Fruit fly (Drosophila melanogaster) whole organism, embryonic: ENCODE measurements around the gene Mtch.

Experiments
- CG10147 ChIP-seq: fragments of 200-800 bp; sonication (Bioruptor generic); optimal IDR thresholded peaks from 2 replicates; lab custom pipeline; 2019; ENCODE audit warnings: missing biosample characterization, mild to moderate bottlenecking, missing genetic modification characterization, moderate library complexity
- CG11695 ChIP-seq: fragments of 200-800 bp; sonication (Bioruptor generic); IDR thresholded peaks from 3 replicates; pipeline ENCODE4 v1.3.6; 2022; ENCODE audit warnings: missing biosample characterization, missing genetic modification characterization
- CG15011 ChIP-seq: fragments of 200-800 bp; sonication (Bioruptor generic); optimal IDR thresholded peaks from 3 replicates; lab custom pipeline; 2018; ENCODE audit warnings: missing biosample characterization, mild to moderate bottlenecking, missing genetic modification characterization
- CG15269 ChIP-seq: fragments of 200-800 bp; sonication (Bioruptor generic); optimal IDR thresholded peaks from 2 replicates; lab custom pipeline; 2018; ENCODE audit warnings: missing biosample characterization, mild to moderate bottlenecking, missing genetic modification characterization, moderate library complexity
- CG1602 ChIP-seq: fragments of 200-800 bp; sonication (Bioruptor generic); optimal IDR thresholded peaks from 3 replicates; lab custom pipeline; 2016; ENCODE audit warnings: missing biosample characterization, missing genetic modification characterization
- CG17361 ChIP-seq: fragments of 200-800 bp; sonication (Bioruptor generic); IDR thresholded peaks from 3 replicates; pipeline ENCODE4 v1.3.6; 2022; ENCODE audit warnings: missing biosample characterization, missing genetic modification characterization
- CG17802 ChIP-seq: fragments of 200-800 bp; sonication (Bioruptor generic); optimal IDR thresholded peaks from 2 replicates; lab custom pipeline; 2018; ENCODE audit warnings: missing biosample characterization, mild to moderate bottlenecking, missing genetic modification characterization, moderate library complexity
- CG18262 ChIP-seq: fragments of 200-800 bp; optimal IDR thresholded peaks from 3 replicates; lab custom pipeline; 2019; ENCODE audit warnings: missing biosample characterization, mild to moderate bottlenecking, missing genetic modification characterization, moderate library complexity
- CG18764 ChIP-seq: fragments of 200-800 bp; sonication (Bioruptor generic); optimal IDR thresholded peaks from 3 replicates; lab custom pipeline; 2016; ENCODE audit warnings: missing biosample characterization, missing genetic modification characterization
- CG2199 ChIP-seq: fragments of 200-800 bp; sonication (Bioruptor generic); IDR thresholded peaks from 3 replicates; pipeline ENCODE4 v1.3.6; 2022; ENCODE audit warnings: missing biosample characterization, missing genetic modification characterization
- CG30020 ChIP-seq: fragments of 200-800 bp; optimal IDR thresholded peaks from 2 replicates; lab custom pipeline; 2019; ENCODE audit warnings: missing biosample characterization, mild to moderate bottlenecking, missing genetic modification characterization, moderate library complexity
- CG3281 ChIP-seq: fragments of 200-800 bp; sonication (Bioruptor generic); optimal IDR thresholded peaks from 3 replicates; lab custom pipeline; 2017; ENCODE audit warnings: missing biosample characterization, mild to moderate bottlenecking, missing genetic modification characterization
- CG34224 ChIP-seq: fragments of 200-800 bp; sonication (Bioruptor generic); IDR thresholded peaks from 3 replicates; pipeline ENCODE4 v1.3.6; 2022; ENCODE audit warnings: missing biosample characterization, missing genetic modification characterization; ENCODE audit not compliant: partially characterized antibody
- CG34376 ChIP-seq: fragments of 200-800 bp; sonication (Bioruptor generic); optimal IDR thresholded peaks from 2 replicates; lab custom pipeline; 2018; ENCODE audit warnings: missing biosample characterization, mild to moderate bottlenecking, missing genetic modification characterization
- CG3726 ChIP-seq: fragments of 200-800 bp; sonication (Bioruptor generic); IDR thresholded peaks from 3 replicates; pipeline ENCODE4, ENCODE4 v1.3.6; 2022; ENCODE audit warnings: missing biosample characterization, missing genetic modification characterization
- CG6689 ChIP-seq: fragments of 200-800 bp; sonication (Bioruptor generic); IDR thresholded peaks from 2 replicates; pipeline ENCODE4 v1.3.6; 2022; ENCODE audit warnings: missing biosample characterization, missing genetic modification characterization
- CG8089 ChIP-seq: fragments of 200-800 bp; sonication (Bioruptor generic); optimal IDR thresholded peaks from 3 replicates; lab custom pipeline; 2016; ENCODE audit warnings: missing biosample characterization, missing genetic modification characterization
- CG8478 ChIP-seq: fragments of >200 bp; optimal IDR thresholded peaks from 2 replicates; lab custom pipeline; 2018
- CG9932 ChIP-seq: fragments of 200-800 bp; sonication (Bioruptor generic); IDR thresholded peaks from 2 replicates; pipeline ENCODE4 v1.3.6; 2022; ENCODE audit warnings: missing biosample characterization, missing genetic modification characterization
- CHES-1-like ChIP-seq: fragments of 200-800 bp; sonication (Bioruptor generic); optimal IDR thresholded peaks from 2 replicates; lab custom pipeline; 2016; ENCODE audit warnings: missing biosample characterization, missing genetic modification characterization
- Dip2 ChIP-seq: fragments of 200-800 bp; sonication (Bioruptor generic); IDR thresholded peaks from 2 replicates; pipeline ENCODE4 v1.3.6; 2022; ENCODE audit warnings: missing biosample characterization, missing genetic modification characterization
- E2f1 ChIP-seq: fragments of 200-800 bp; sonication (Bioruptor generic); IDR thresholded peaks from 2 replicates; pipeline ENCODE4 v1.3.6; 2022; ENCODE audit warnings: missing biosample characterization, missing genetic modification characterization
- HmgD ChIP-seq: fragments of 200-800 bp; sonication (Bioruptor generic); optimal IDR thresholded peaks from 3 replicates; lab custom pipeline; 2016; ENCODE audit warnings: missing biosample characterization, missing genetic modification characterization
- Meics ChIP-seq: fragments of 200-800 bp; sonication (Bioruptor generic); optimal IDR thresholded peaks from 2 replicates; lab custom pipeline; 2017; ENCODE audit warnings: missing biosample characterization, mild to moderate bottlenecking, missing genetic modification characterization
- Mrtf ChIP-seq: fragments of 200-800 bp; sonication (Bioruptor generic); IDR thresholded peaks from 3 replicates; pipeline ENCODE4 v1.3.6; 2022; ENCODE audit warnings: missing biosample characterization, missing genetic modification characterization
- Nf-YB ChIP-seq: fragments of 200-800 bp; sonication (Bioruptor generic); optimal IDR thresholded peaks from 3 replicates; lab custom pipeline; 2019; ENCODE audit warnings: missing biosample characterization, mild to moderate bottlenecking, missing genetic modification characterization, moderate library complexity
- NfI ChIP-seq: fragments of 200-800 bp; sonication (Bioruptor generic); optimal IDR thresholded peaks from 3 replicates; lab custom pipeline; 2018; ENCODE audit warnings: missing biosample characterization, mild to moderate bottlenecking, missing genetic modification characterization, moderate library complexity
- Rfx ChIP-seq: fragments of 200-800 bp; sonication (Bioruptor generic); IDR thresholded peaks from 2 replicates; pipeline ENCODE4 v1.3.6; 2022; ENCODE audit warnings: missing biosample characterization, missing genetic modification characterization
- Six4 ChIP-seq: fragments of 200-800 bp; sonication (Bioruptor generic); optimal IDR thresholded peaks from 2 replicates; lab custom pipeline; 2016; ENCODE audit warnings: missing biosample characterization, missing genetic modification characterization
- Sry-β ChIP-seq: fragments of 200-800 bp; sonication (Bioruptor generic); optimal IDR thresholded peaks from 2 replicates; lab custom pipeline; 2018; ENCODE audit warnings: missing biosample characterization, mild to moderate bottlenecking, missing genetic modification characterization, moderate library complexity
- abd-A ChIP-seq: fragments of 200-800 bp; sonication (Bioruptor generic); optimal IDR thresholded peaks from 3 replicates; lab custom pipeline; 2019; ENCODE audit warnings: missing biosample characterization, mild to moderate bottlenecking, missing genetic modification characterization, moderate library complexity
- bbx ChIP-seq: fragments of 200-800 bp; sonication (Bioruptor generic); IDR thresholded peaks from 2 replicates; pipeline ENCODE4 v1.3.6; 2022; ENCODE audit warnings: missing biosample characterization, missing genetic modification characterization; ENCODE audit not compliant: partially characterized antibody
- bcd ChIP-seq: fragments of 200-800 bp; sonication (Bioruptor generic); optimal IDR thresholded peaks from 2 replicates; lab custom pipeline; 2017; ENCODE audit warnings: missing biosample characterization, mild to moderate bottlenecking, missing genetic modification characterization
- crol ChIP-seq: fragments of 200-800 bp; sonication (Bioruptor generic); IDR thresholded peaks from 2 replicates; pipeline ENCODE4 v1.3.6; 2022; ENCODE audit warnings: missing biosample characterization, missing genetic modification characterization
- dmrt99B ChIP-seq: fragments of 200-800 bp; sonication (Bioruptor generic); optimal IDR thresholded peaks from 2 replicates; lab custom pipeline; 2018; ENCODE audit warnings: missing biosample characterization, mild to moderate bottlenecking, missing genetic modification characterization, moderate library complexity
- eyg ChIP-seq: fragments of 200-800 bp; sonication (Bioruptor generic); optimal IDR thresholded peaks from 3 replicates; lab custom pipeline; 2016; ENCODE audit warnings: missing biosample characterization, missing genetic modification characterization
- gcm ChIP-seq: fragments of 200-800 bp; sonication (Bioruptor generic); optimal IDR thresholded peaks from 2 replicates; lab custom pipeline; 2019; ENCODE audit warnings: missing biosample characterization, mild to moderate bottlenecking, missing genetic modification characterization, moderate library complexity
- grau ChIP-seq: fragments of 200-800 bp; optimal IDR thresholded peaks from 3 replicates; lab custom pipeline; 2019; ENCODE audit warnings: missing biosample characterization, mild to moderate bottlenecking, missing genetic modification characterization, moderate library complexity
- hb ChIP-seq: fragments of 200-800 bp; sonication (Bioruptor generic); IDR thresholded peaks from 3 replicates; pipeline ENCODE4 v1.3.6; 2022; ENCODE audit warnings: missing biosample characterization, missing genetic modification characterization; ENCODE audit not compliant: partially characterized antibody
- her ChIP-seq: fragments of 200-800 bp; sonication (Bioruptor generic); optimal IDR thresholded peaks from 2 replicates; lab custom pipeline; 2016; ENCODE audit warnings: missing biosample characterization, missing genetic modification characterization
- kay ChIP-seq: fragments of 200-800 bp; sonication (Bioruptor generic); optimal IDR thresholded peaks from 2 replicates; lab custom pipeline; 2016; ENCODE audit warnings: missing biosample characterization, missing genetic modification characterization
- ken ChIP-seq: fragments of 200-800 bp; sonication (Bioruptor generic); IDR thresholded peaks from 3 replicates; pipeline ENCODE4 v1.3.6; 2022; ENCODE audit warnings: missing biosample characterization, missing genetic modification characterization
- lola ChIP-seq, 3 experiments: fragments of >200 bp in 2 of 3; fragments of 200-800 bp in 1 of 3; sonication (Bioruptor generic) in 1 of 3; optimal IDR thresholded peaks; 2 replicates each; lab custom pipeline; 2017 to 2019; ENCODE audit warnings: missing biosample characterization in 3 of 3, missing genetic modification characterization in 3 of 3, mild to moderate bottlenecking in 1 of 3, moderate library complexity in 1 of 3
- org-1 ChIP-seq: fragments of 200-800 bp; sonication (Bioruptor generic); optimal IDR thresholded peaks from 2 replicates; lab custom pipeline; 2017; ENCODE audit warnings: missing biosample characterization, missing genetic modification characterization
- pho ChIP-seq: fragments of 200-800 bp; sonication (Bioruptor generic); optimal IDR thresholded peaks from 2 replicates; lab custom pipeline; 2016; ENCODE audit warnings: missing biosample characterization, missing genetic modification characterization
- pnt ChIP-seq: fragments of 200-800 bp; sonication (Bioruptor generic); optimal IDR thresholded peaks from 3 replicates; lab custom pipeline; 2016; ENCODE audit warnings: missing biosample characterization, missing genetic modification characterization
- ro ChIP-seq: fragments of 200-800 bp; sonication (Bioruptor generic); IDR thresholded peaks from 2 replicates; pipeline ENCODE4 v1.3.6; 2022; ENCODE audit warnings: missing biosample characterization, missing genetic modification characterization
- sisA ChIP-seq: fragments of 200-800 bp; sonication (Bioruptor generic); IDR thresholded peaks from 2 replicates; pipeline ENCODE4 v1.3.6; 2022; ENCODE audit warnings: missing biosample characterization, missing genetic modification characterization
- trem ChIP-seq: fragments of 200-800 bp; optimal IDR thresholded peaks from 3 replicates; lab custom pipeline; 2019; ENCODE audit warnings: missing biosample characterization, mild to moderate bottlenecking, missing genetic modification characterization, moderate library complexity
- twi ChIP-seq: fragments of 200-800 bp; optimal IDR thresholded peaks from 2 replicates; lab custom pipeline; 2019; ENCODE audit warnings: missing biosample characterization, mild to moderate bottlenecking, missing genetic modification characterization, moderate library complexity
- z ChIP-seq: fragments of 200-800 bp; sonication (Bioruptor generic); IDR thresholded peaks from 3 replicates; pipeline ENCODE4 v1.3.6; 2022; ENCODE audit warnings: missing biosample characterization, missing genetic modification characterization
- zf30C ChIP-seq: fragments of 200-800 bp; sonication (Bioruptor generic); optimal IDR thresholded peaks from 3 replicates; lab custom pipeline; 2018; ENCODE audit warnings: missing biosample characterization, mild to moderate bottlenecking, missing genetic modification characterization

Mtch gene

DNA sequence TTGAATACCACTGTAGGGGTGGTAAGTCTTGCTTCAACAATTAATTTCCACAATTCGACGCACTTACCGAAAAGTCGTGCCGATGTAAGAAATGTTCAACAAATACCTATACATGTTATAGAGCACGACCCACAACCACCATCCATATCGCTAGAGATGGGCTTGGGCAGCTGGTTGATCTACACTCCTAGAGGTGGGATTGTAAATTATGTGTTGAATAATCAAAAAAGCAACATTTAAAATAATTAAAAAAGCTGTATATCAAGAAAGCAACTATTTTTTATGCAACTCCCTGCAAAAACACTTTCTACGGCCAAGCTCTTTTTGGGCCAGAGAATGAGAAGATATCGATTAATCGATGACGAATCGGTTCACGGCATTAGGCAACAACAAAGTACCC, at the start of gene Mtch, which contains the start of the genes CG34140 and Mkp (continued):
- TF ChIP-seq zf30C (GFP tag; lab: Kevin White, UChicago): no peak
- TF ChIP-seq Mrtf (GFP tag; lab: Robert Waterston, UW): 0 out of 3 replicates have a peak, but pooled peaks have one; percentile 51
- no peak for TF ChIP-seq dmrt99B (tag; lab: Kevin White, UChicago)
- TF ChIP-seq CG9932 (GFP tag; lab: Robert Waterston, UW): peak; percentile 92
- TF ChIP-seq ro (GFP tag; lab: Robert Waterston, UW): no peak
- TF ChIP-seq CG18764 (GFP tag; lab: Kevin White, UChicago): peak; percentile 72
- peak; percentile 85 for TF ChIP-seq bbx (GFP tag; lab: Robert Waterston, UW)
- peak; percentile 82 for TF ChIP-seq hb (GFP tag; lab: Robert Waterston, UW)
- no peak for TF ChIP-seq CG15011 (GFP tag; lab: Kevin White, UChicago)
- TF ChIP-seq ken (GFP tag; lab: Robert Waterston, UW): peak; percentile 80
- TF ChIP-seq gcm (GFP tag; lab: Kevin White, UChicago): no peak
- TF ChIP-seq kay: peak; percentile 90
- TF ChIP-seq CG8089 (GFP tag; lab: Kevin White, UChicago): peak; percentile 75
- TF ChIP-seq abd-A (tag; lab: Kevin White, UChicago): no peak
- TF ChIP-seq CHES-1-like (GFP tag; lab: Kevin White, UChicago): peak; percentile 87
- TF ChIP-seq CG2199: no peak
- TF ChIP-seq Rfx (GFP tag; lab: Robert Waterston, UW): peak; percentile 87
- TF ChIP-seq her: peak; percentile 79
- peak; percentile 3 for TF ChIP-seq Sry-β (GFP tag; lab: Kevin White, UChicago)
- TF ChIP-seq CG11695 (GFP tag; lab: Robert Waterston, UW): peak; percentile 80
- peak; percentile 64 for TF ChIP-seq Nf-YB (GFP tag; lab: Kevin White, UChicago)
- TF ChIP-seq Dip2 (GFP tag; lab: Robert Waterston, UW): no peak
- TF ChIP-seq CG10147 (GFP tag; lab: Kevin White, UChicago): no peak
- TF ChIP-seq bcd (GFP tag; lab: Kevin White, UChicago): no peak
- TF ChIP-seq eyg (GFP tag; lab: Kevin White, UChicago): peak; percentile 57
- TF ChIP-seq CG18262: no peak
- no peak for TF ChIP-seq twi (tag; lab: Kevin White, UChicago)
- TF ChIP-seq Six4 (GFP tag; lab: Kevin White, UChicago): peak; percentile 69
- TF ChIP-seq lola (GFP tag; optimal IDR thresholded peaks at IDR 0.05; lab: Kevin White, UChicago): peak in 1 of 3 experiments; percentile 82
- no peak for TF ChIP-seq CG8478 (lab: Kevin White, UChicago)
- peak; percentile 92 for TF ChIP-seq trem (tag; lab: Kevin White, UChicago)
- peak; percentile 91 for TF ChIP-seq pho (GFP tag; lab: Kevin White, UChicago)
- TF ChIP-seq z (GFP tag; lab: Robert Waterston, UW): no peak
- TF ChIP-seq HmgD (GFP tag; lab: Kevin White, UChicago): peak; percentile 39
- TF ChIP-seq NfI (GFP tag; lab: Kevin White, UChicago): peak; percentile 81
- peak; percentile 69 for TF ChIP-seq CG34376 (GFP tag; lab: Kevin White, UChicago)
- peak; percentile 94 for TF ChIP-seq CG34224 (GFP tag; lab: Robert Waterston, UW)
- no peak; the same call in 1 of the 3 replicates for TF ChIP-seq CG17361 (GFP tag; lab: Robert Waterston, UW)
- TF ChIP-seq sisA (GFP tag; lab: Robert Waterston, UW): peak; percentile 86
- no peak for TF ChIP-seq CG15269 (tag; lab: Kevin White, UChicago)
- TF ChIP-seq E2f1 (GFP tag; lab: Robert Waterston, UW): peak; percentile 77
- TF ChIP-seq Meics: no peak
- peak; percentile 81 for TF ChIP-seq CG6689 (GFP tag; lab: Robert Waterston, UW)
- TF ChIP-seq CG30020 (tag; lab: Kevin White, UChicago): peak; percentile 80
- peak; percentile 86 for TF ChIP-seq CG1602
- peak; percentile 77 for TF ChIP-seq pnt (GFP tag; lab: Kevin White, UChicago)
- peak; percentile 14 for TF ChIP-seq CG17802 (tag; lab: Kevin White, UChicago)
- 0 out of 3 replicates have a peak, but pooled peaks have one; percentile 25 for TF ChIP-seq CG3726 (GFP tag; lab: Robert Waterston, UW)
- no peak for TF ChIP-seq CG3281
- no peak for TF ChIP-seq crol (GFP tag; lab: Robert Waterston, UW)
- TF ChIP-seq org-1 (GFP tag; lab: Kevin White, UChicago): no peak
- no peak for TF ChIP-seq grau (tag; lab: Kevin White, UChicago)
